Fruit fly (Drosophila melanogaster) whole organism, wandering third instar larva: Measurements from ENCODE around the gene CG10984.

ENCODE experiments used
- Abd-B ChIP-seq: fragments of >200 bp; optimal IDR thresholded peaks from 2 replicates; lab custom pipeline; 2017; ENCODE audit warnings: missing biosample characterization, missing genetic modification characterization
- CG32264 ChIP-seq: fragments of 200-800 bp; sonication (Bioruptor generic); optimal IDR thresholded peaks from 2 replicates; lab custom pipeline; 2016; ENCODE audit warnings: missing biosample characterization, missing genetic modification characterization
- CG9705 ChIP-seq: fragments of 200-800 bp; sonication (Bioruptor generic); optimal IDR thresholded peaks from 2 replicates; lab custom pipeline; 2018; ENCODE audit warnings: missing biosample characterization, mild to moderate bottlenecking, missing genetic modification characterization
- CrebA ChIP-seq: fragments of 200-800 bp; sonication (Bioruptor generic); optimal IDR thresholded peaks from 2 replicates; lab custom pipeline; 2016; ENCODE audit warnings: missing biosample characterization, mild to moderate bottlenecking, missing genetic modification characterization, borderline replicate concordance
- Dfd ChIP-seq: fragments of >200 bp; optimal IDR thresholded peaks from 2 replicates; lab custom pipeline; 2017; ENCODE audit warnings: missing biosample characterization, missing genetic modification characterization
- Dif ChIP-seq: fragments of 200-275, 200-300 bp; sonication (Bioruptor generic); optimal IDR thresholded peaks from 2 replicates; lab custom pipeline; 2018; ENCODE audit warnings: missing biosample characterization, missing genetic modification characterization; ENCODE audit not compliant: partially characterized antibody
- GATAd ChIP-seq: sonication (Bioruptor generic); optimal IDR thresholded peaks from 2 replicates; lab custom pipeline; 2016; ENCODE audit warnings: missing biosample characterization, missing genetic modification characterization
- Hr78 ChIP-seq: fragments of >200 bp; optimal IDR thresholded peaks from 2 replicates; lab custom pipeline; 2017; ENCODE audit warnings: missing biosample characterization, missing genetic modification characterization
- Hr83 ChIP-seq: fragments of 200-300 bp; sonication (Bioruptor generic); optimal IDR thresholded peaks from 2 replicates; lab custom pipeline; 2016; ENCODE audit warnings: missing biosample characterization, mild to moderate bottlenecking, missing genetic modification characterization, moderate library complexity; ENCODE audit not compliant: poor library complexity, severe bottlenecking
- Jra ChIP-seq: sonication (Bioruptor generic); optimal IDR thresholded peaks from 2 replicates; lab custom pipeline; 2016; ENCODE audit warnings: missing biosample characterization, missing genetic modification characterization
- Mio ChIP-seq: sonication (Bioruptor generic); optimal IDR thresholded peaks from 2 replicates; lab custom pipeline; 2016; ENCODE audit warnings: missing biosample characterization, missing genetic modification characterization
- Myc ChIP-seq: fragments of >200 bp; optimal IDR thresholded peaks from 2 replicates; lab custom pipeline; 2017
- N ChIP-seq: fragments of >200 bp; optimal IDR thresholded peaks from 2 replicates; lab custom pipeline; 2018; ENCODE audit warnings: missing biosample characterization, missing external identifiers, missing genetic modification characterization
- OdsH ChIP-seq: fragments of 200-800 bp; sonication (Bioruptor generic); optimal IDR thresholded peaks from 2 replicates; lab custom pipeline; 2016; ENCODE audit warnings: missing biosample characterization, mild to moderate bottlenecking, missing genetic modification characterization
- Rel ChIP-seq, 2 experiments: fragments of 200-800 bp; sonication (Bioruptor generic) in 1 of 2; optimal IDR thresholded peaks; 2 replicates in 1 of 2; 3 replicates in 1 of 2; lab custom pipeline; 2016 to 2019; ENCODE audit warnings: mild to moderate bottlenecking in 2 of 2, missing biosample characterization in 2 of 2, missing genetic modification characterization in 2 of 2, moderate library complexity in 1 of 2
- Vsx2 ChIP-seq: fragments of 200-300, 225-300 bp; sonication (Bioruptor generic); optimal IDR thresholded peaks from 2 replicates; lab custom pipeline; 2018; ENCODE audit warnings: missing biosample characterization, missing genetic modification characterization; ENCODE audit not compliant: partially characterized antibody
- br ChIP-seq: fragments of 200-800 bp; sonication (Bioruptor generic); optimal IDR thresholded peaks from 2 replicates; lab custom pipeline; 2016; ENCODE audit warnings: missing biosample characterization, missing genetic modification characterization
- brk ChIP-seq: fragments of 200-800 bp; sonication (Bioruptor generic); optimal IDR thresholded peaks from 2 replicates; lab custom pipeline; 2016; ENCODE audit warnings: missing biosample characterization, mild to moderate bottlenecking, missing genetic modification characterization
- dl ChIP-seq, 2 experiments: fragments of 175-275, 200-275 bp in 1 of 2; fragments of 200-275 bp in 1 of 2; sonication (Bioruptor generic); optimal IDR thresholded peaks; lab custom pipeline; 2018; ENCODE audit warnings: mild to moderate bottlenecking in 2 of 2, missing biosample characterization in 2 of 2, missing genetic modification characterization in 2 of 2, moderate library complexity in 2 of 2; ENCODE audit not compliant: partially characterized antibody in 2 of 2, insufficient read depth in 1 of 2
- dmrt93B ChIP-seq: fragments of 200-800 bp; sonication (Bioruptor generic); optimal IDR thresholded peaks from 2 replicates; lab custom pipeline; 2018; ENCODE audit warnings: missing biosample characterization, mild to moderate bottlenecking, missing genetic modification characterization
- ey ChIP-seq: fragments of 200-800 bp; sonication (Bioruptor generic); optimal IDR thresholded peaks from 2 replicates; lab custom pipeline; 2016; ENCODE audit warnings: missing biosample characterization, missing genetic modification characterization
- foxo ChIP-seq, 2 experiments: fragments of 200-800 bp; sonication (Bioruptor generic); optimal IDR thresholded peaks; 2 replicates in 1 of 2; 3 replicates in 1 of 2; lab custom pipeline; 2016 to 2017; ENCODE audit warnings: missing biosample characterization in 2 of 2, missing genetic modification characterization in 2 of 2
- fru ChIP-seq: fragments of 200-800 bp; sonication (Bioruptor generic); optimal IDR thresholded peaks from 3 replicates; lab custom pipeline; 2016; ENCODE audit warnings: missing biosample characterization, mild to moderate bottlenecking, missing genetic modification characterization
- h ChIP-seq: fragments of 200-800 bp; sonication (Bioruptor generic); optimal IDR thresholded peaks from 3 replicates; lab custom pipeline; 2016; ENCODE audit warnings: missing biosample characterization, mild to moderate bottlenecking, missing genetic modification characterization
- jim ChIP-seq: fragments of 175-275, 200-325 bp; sonication (Bioruptor generic); optimal IDR thresholded peaks from 2 replicates; lab custom pipeline; 2016; ENCODE audit warnings: missing biosample characterization, mild to moderate bottlenecking, missing genetic modification characterization
- lola ChIP-seq: fragments of >200 bp; optimal IDR thresholded peaks from 2 replicates; lab custom pipeline; 2017; ENCODE audit warnings: missing biosample characterization, missing genetic modification characterization
- pan ChIP-seq: fragments of >200 bp; optimal IDR thresholded peaks from 2 replicates; lab custom pipeline; 2017
- psq ChIP-seq: fragments of 200-800 bp; sonication (Bioruptor generic); optimal IDR thresholded peaks from 3 replicates; lab custom pipeline; 2017; ENCODE audit warnings: missing biosample characterization, mild to moderate bottlenecking, missing genetic modification characterization, moderate library complexity
- rgr ChIP-seq: fragments of 200-800 bp; sonication (Bioruptor generic); optimal IDR thresholded peaks from 3 replicates; lab custom pipeline; 2016; ENCODE audit warnings: missing biosample characterization, mild to moderate bottlenecking, missing genetic modification characterization
- sage ChIP-seq: fragments of 200-800 bp; sonication (Bioruptor generic); optimal IDR thresholded peaks from 2 replicates; lab custom pipeline; 2016; ENCODE audit warnings: missing biosample characterization, mild to moderate bottlenecking, missing genetic modification characterization
- sv ChIP-seq: fragments of 200-800 bp; sonication (Bioruptor generic); optimal IDR thresholded peaks from 3 replicates; lab custom pipeline; 2016; ENCODE audit warnings: missing biosample characterization, missing genetic modification characterization
- usp ChIP-seq: fragments of >200 bp; optimal IDR thresholded peaks from 2 replicates; lab custom pipeline; 2017; ENCODE audit warnings: missing biosample characterization, missing genetic modification characterization
- woc ChIP-seq: sonication (Bioruptor generic); optimal IDR thresholded peaks from 2 replicates; lab custom pipeline; 2016; ENCODE audit warnings: missing biosample characterization, mild to moderate bottlenecking, missing genetic modification characterization

The CG10984 gene

DNA sequence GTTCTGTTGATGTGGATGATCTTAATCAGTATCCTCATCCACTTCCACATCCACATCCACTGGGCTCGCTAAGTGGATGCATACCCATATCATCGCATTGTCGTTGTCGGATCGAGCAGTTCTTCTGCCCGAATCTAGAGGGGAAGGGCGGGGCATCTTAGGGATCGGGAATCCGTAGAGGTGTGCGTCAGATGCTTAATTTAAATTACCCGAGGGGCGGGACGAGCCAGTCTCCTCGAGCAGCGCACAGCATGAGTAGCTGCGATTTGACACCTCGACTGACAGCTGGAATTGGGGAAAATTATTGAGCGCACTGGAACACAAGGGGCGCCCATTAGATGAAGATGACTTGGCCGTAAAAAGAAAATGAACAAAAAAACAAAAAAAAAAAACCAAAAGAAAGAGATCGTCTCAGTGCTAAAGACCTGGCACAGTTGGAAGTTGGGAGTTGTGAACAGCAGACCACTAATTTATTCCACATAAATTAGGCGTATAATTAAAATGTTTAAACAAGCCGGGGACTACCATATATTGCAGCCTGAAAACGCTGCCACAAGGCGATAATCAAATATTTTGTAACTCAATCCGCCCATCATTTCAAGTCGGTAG is 35.2 kb upstream of the CG10984 start:
- TF ChIP-seq br, result no peak
- no peak for TF ChIP-seq jim (GFP tag; lab: Kevin White, UChicago)

DNA sequence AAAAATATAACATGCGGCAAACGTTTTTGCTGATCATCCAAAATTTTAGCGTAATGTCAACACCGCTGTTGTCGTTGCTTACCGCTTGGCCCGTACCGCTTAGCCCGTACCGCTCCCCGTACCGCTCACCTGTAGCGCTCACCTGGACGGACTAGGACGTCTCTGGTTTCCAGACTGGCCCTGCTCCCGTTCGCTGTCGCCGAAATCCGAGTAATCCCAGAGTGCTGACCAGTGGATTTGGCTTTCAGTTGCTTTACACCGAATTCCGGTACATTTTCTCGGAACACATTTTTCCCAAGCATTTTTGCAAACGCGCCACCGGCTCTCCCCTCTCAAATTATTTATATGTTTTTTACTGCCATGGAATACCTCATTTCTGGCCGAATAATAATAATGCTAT is 33.3 kb upstream of the CG10984 start:
- TF ChIP-seq ey (GFP tag; lab: Kevin White, UChicago), result no peak
- TF ChIP-seq Dif, result no peak
- no peak for TF ChIP-seq Mio (GFP tag; lab: Kevin White, UChicago)
- no peak for TF ChIP-seq GATAd (GFP tag; lab: Kevin White, UChicago)
- no peak for TF ChIP-seq rgr (GFP tag; lab: Kevin White, UChicago)
- no peak for TF ChIP-seq Myc (lab: Kevin White, UChicago)
- no peak for TF ChIP-seq Rel (GFP tag; optimal IDR thresholded peaks at IDR 0.05; lab: Kevin White, UChicago)
- no peak for TF ChIP-seq Rel (tag; optimal IDR thresholded peaks at IDR 0.05; lab: Kevin White, UChicago)
- no peak for TF ChIP-seq brk (GFP tag; lab: Kevin White, UChicago)
- no peak for TF ChIP-seq sage (GFP tag; lab: Kevin White, UChicago)
- no peak for TF ChIP-seq psq (GFP tag; lab: Kevin White, UChicago)
- TF ChIP-seq OdsH, result no peak
- TF ChIP-seq CG32264 (GFP tag; lab: Kevin White, UChicago), result no peak
- TF ChIP-seq Jra, result no peak
- TF ChIP-seq Abd-B (GFP tag; lab: Kevin White, UChicago), result no peak
- TF ChIP-seq CG9705 (GFP tag; lab: Kevin White, UChicago), result no peak
- TF ChIP-seq pan (lab: Kevin White, UChicago), result no peak
- no peak for TF ChIP-seq dl (GFP tag; optimal IDR thresholded peaks at IDR 0.05; lab: Kevin White, UChicago; ENCODE audit: insufficient read depth in 1 of 2, partially characterized antibody in 2 of 2)
- TF ChIP-seq Dfd (GFP tag; lab: Kevin White, UChicago), result no peak
- no peak for TF ChIP-seq dmrt93B
- TF ChIP-seq CrebA (GFP tag; lab: Kevin White, UChicago), result no peak
- TF ChIP-seq, all 38 proteins: peak for 0

DNA sequence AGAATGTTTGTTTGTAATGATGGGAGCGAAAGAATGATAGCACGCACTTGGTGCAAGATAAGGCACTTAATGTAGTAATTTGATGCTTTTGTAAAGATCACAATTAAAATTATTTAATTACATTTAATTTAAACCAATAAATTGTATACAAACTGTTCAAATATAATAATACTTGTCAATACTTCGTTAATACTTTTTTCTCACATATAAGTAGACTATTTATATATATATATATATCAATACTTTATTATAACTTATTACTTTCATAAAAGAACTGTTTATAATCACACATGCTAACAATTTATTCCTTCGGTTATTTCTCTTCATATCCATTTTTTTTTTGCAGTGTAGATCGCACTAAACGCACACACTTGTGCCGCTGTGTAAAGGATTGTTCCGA is 32.3 kb upstream of the CG10984 start:
- TF ChIP-seq sv (GFP tag; lab: Kevin White, UChicago) (no peak), N (GFP tag; lab: Kevin White, UChicago) (no peak), Mio (GFP tag; lab: Kevin White, UChicago) (no peak), h (no peak), lola (GFP tag; lab: Kevin White, UChicago) (no peak), woc (GFP tag; lab: Kevin White, UChicago) (no peak), fru (GFP tag; lab: Kevin White, UChicago) (no peak), OdsH (no peak), Hr78 (GFP tag; lab: Kevin White, UChicago) (no peak), CG9705 (GFP tag; lab: Kevin White, UChicago) (no peak), ey (GFP tag; lab: Kevin White, UChicago) (no peak), sage (GFP tag; lab: Kevin White, UChicago) (no peak)

DNA sequence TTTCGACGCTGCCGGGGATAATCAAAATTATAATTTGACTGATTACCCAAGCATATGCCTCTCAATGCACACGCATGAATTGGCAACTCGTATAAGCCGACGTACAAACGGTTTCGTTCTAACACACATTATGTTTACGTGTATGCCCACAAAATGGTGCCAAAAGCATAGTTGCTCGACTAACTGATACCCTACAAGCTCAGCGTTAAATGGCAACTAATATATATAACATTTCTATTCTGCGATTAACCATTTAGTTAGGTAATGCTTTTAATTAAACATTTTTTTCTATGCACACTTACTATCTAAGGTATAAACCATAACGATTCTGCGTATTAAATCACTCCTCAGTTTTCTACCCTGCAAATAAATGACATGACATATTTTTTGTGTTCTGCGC is 29.2 kb upstream of the CG10984 start:
- TF ChIP-seq usp (GFP tag; lab: Kevin White, UChicago) (no peak), Hr78 (GFP tag; lab: Kevin White, UChicago) (no peak), Vsx2 (GFP tag; lab: Kevin White, UChicago) (no peak), Rel (GFP tag; optimal IDR thresholded peaks at IDR 0.05; lab: Kevin White, UChicago) (no peak), Rel (tag; optimal IDR thresholded peaks at IDR 0.05; lab: Kevin White, UChicago) (no peak), lola (GFP tag; lab: Kevin White, UChicago) (no peak), dl (GFP tag; optimal IDR thresholded peaks at IDR 0.05; lab: Kevin White, UChicago; ENCODE audit: insufficient read depth in 1 of 2, partially characterized antibody in 2 of 2) (no peak), CG32264 (GFP tag; lab: Kevin White, UChicago) (no peak), foxo (GFP tag; optimal IDR thresholded peaks at IDR 0.05; lab: Kevin White, UChicago) (no peak), Abd-B (GFP tag; lab: Kevin White, UChicago) (no peak), Mio (GFP tag; lab: Kevin White, UChicago) (no peak), CrebA (GFP tag; lab: Kevin White, UChicago) (no peak), woc (GFP tag; lab: Kevin White, UChicago) (no peak), Hr83 (GFP tag; lab: Kevin White, UChicago) (no peak), GATAd (GFP tag; lab: Kevin White, UChicago) (no peak), Dfd (GFP tag; lab: Kevin White, UChicago) (no peak), Jra (no peak), sage (GFP tag; lab: Kevin White, UChicago) (no peak), Myc (lab: Kevin White, UChicago) (no peak)
